Worm (Caenorhabditis elegans): ENCODE data around the gene hsp-12.6.

hsp-12.6 gene

ce11 chrIV:9459224-9459781 lies 12.3 kb upstream of the hsp-12.6 start, which contains the start of gene copb-2:
Gene copb-2, plus strand, starts transcription at chrIV:9459731.
- peak; percentile 42 for TF ChIP-seq nfya-1 (tag; optimal IDR thresholded peaks at IDR 0.05)
- TF ChIP-seq dve-1 (tag; optimal IDR thresholded peaks at IDR 0.05) = no peak
- no peak for TF ChIP-seq ceh-22 (tag; optimal IDR thresholded peaks at IDR 0.05)
- peak; percentile 61 for TF ChIP-seq unc-42 (tag; optimal IDR thresholded peaks at IDR 0.05)

ce11 chrIV:9457400-9457799 lies 10.4 kb upstream of the hsp-12.6 start, which contains the start of gene cutl-17:
Gene cutl-17, minus strand, starts transcription at chrIV:9457500.
- TF ChIP-seq ceh-18 (tag; optimal IDR thresholded peaks at IDR 0.05) = no peak
- no peak for TF ChIP-seq sdc-2 (tag; optimal IDR thresholded peaks at IDR 0.05)
- no peak for TF ChIP-seq ceh-14 (tag; optimal IDR thresholded peaks at IDR 0.05)
- TF ChIP-seq dve-1 (tag; optimal IDR thresholded peaks at IDR 0.05) = no peak
- TF ChIP-seq fkh-10 (GFP tag; optimal IDR thresholded peaks at IDR 0.05) = no peak
- TF ChIP-seq ceh-30 (tag; optimal IDR thresholded peaks at IDR 0.05) = no peak
- TF ChIP-seq sox-4 (tag; optimal IDR thresholded peaks at IDR 0.05) = no peak
- no peak for TF ChIP-seq gmeb-2 (tag; optimal IDR thresholded peaks at IDR 0.05)
- no peak for TF ChIP-seq tbx-2 (tag; optimal IDR thresholded peaks at IDR 0.05)
- no peak for TF ChIP-seq unc-3 (GFP tag; conservative IDR thresholded peaks at IDR 0.05)
- TF ChIP-seq unc-3 (tag; optimal IDR thresholded peaks at IDR 0.05) = no peak
- TF ChIP-seq C38D4.7 (GFP tag; optimal IDR thresholded peaks at IDR 0.05) = no peak
- no peak for TF ChIP-seq ceh-31 (tag; optimal IDR thresholded peaks at IDR 0.05)
- TF ChIP-seq pag-3 (tag; optimal IDR thresholded peaks at IDR 0.05; ENCODE audit: borderline replicate concordance) = no peak

- no peak for TF ChIP-seq mec-3 (tag; optimal IDR thresholded peaks at IDR 0.05; ENCODE audit: borderline replicate concordance)
- TF ChIP-seq ceh-6 (GFP tag; optimal IDR thresholded peaks at IDR 0.05) = no peak
- no peak for TF ChIP-seq madf-2 (tag; optimal IDR thresholded peaks at IDR 0.05)
- TF ChIP-seq ttx-3 (tag; optimal IDR thresholded peaks at IDR 0.05) = no peak
- TF ChIP-seq ceh-14 (tag; optimal IDR thresholded peaks at IDR 0.05) = no peak
- TF ChIP-seq hlh-13 (GFP tag; optimal IDR thresholded peaks at IDR 0.05) = no peak
- TF ChIP-seq lim-6 (tag; optimal IDR thresholded peaks at IDR 0.05) = no peak
- no peak for TF ChIP-seq pax-1 (tag; optimal IDR thresholded peaks at IDR 0.05)
- TF ChIP-seq ceh-48 (tag; optimal IDR thresholded peaks at IDR 0.05) = no peak
- TF ChIP-seq elt-2 (tag; optimal IDR thresholded peaks at IDR 0.05) = no peak
Measured at ce11 chrIV:9451816-9452215, 4.8 kb upstream of the hsp-12.6 start.

ce11 chrIV:9450375-9450774 lies 3.3 kb upstream of the hsp-12.6 start, which contains the start of gene cpin-1:
Gene cpin-1, plus strand, starts transcription at chrIV:9450675.
- TF ChIP-seq mec-3 (tag; optimal IDR thresholded peaks at IDR 0.05; ENCODE audit: borderline replicate concordance) (no peak), unc-42 (tag; optimal IDR thresholded peaks at IDR 0.05) (no peak), ceh-48 (tag; optimal IDR thresholded peaks at IDR 0.05) (no peak), ahr-1 (tag; optimal IDR thresholded peaks at IDR 0.05) (no peak), eyg-1 (tag; optimal IDR thresholded peaks at IDR 0.05) (no peak), elt-2 (tag; optimal IDR thresholded peaks at IDR 0.05) (no peak), nfya-1 (tag; optimal IDR thresholded peaks at IDR 0.05) (no peak), C38D4.7 (GFP tag; optimal IDR thresholded peaks at IDR 0.05) (no peak), gmeb-2 (tag; optimal IDR thresholded peaks at IDR 0.05) (no peak), rnt-1 (tag; optimal IDR thresholded peaks at IDR 0.05) (no peak), ceh-24 (tag; optimal IDR thresholded peaks at IDR 0.05) (no peak), hlh-15 (tag; optimal IDR thresholded peaks at IDR 0.05) (no peak), ceh-19 (GFP tag; optimal IDR thresholded peaks at IDR 0.05) (no peak)

ce11 chrIV:9445407-9445806 lies 1.6 kb downstream of the hsp-12.6 start, which contains the start of gene hsp-12.3:
Gene hsp-12.3, minus strand, starts transcription at chrIV:9445507.
- TF ChIP-seq C38D4.7 (GFP tag; optimal IDR thresholded peaks at IDR 0.05) (no peak), pqm-1 (tag; optimal IDR thresholded peaks at IDR 0.05) (no peak), madf-2 (tag; optimal IDR thresholded peaks at IDR 0.05) (no peak), zip-5 (tag; optimal IDR thresholded peaks at IDR 0.05) (no peak)

All from whole organism, late embryonic.